Worm (Caenorhabditis elegans) whole organism, L1 larva: ENCODE results near the gene aco-2.

ENCODE experiments used
- C16A3.4 ChIP-seq: fragments of 150-350 bp; optimal IDR thresholded peaks from 2 replicates; lab custom pipeline; 2014; ENCODE audit warnings: missing biosample characterization, missing genetic modification characterization
- C34B4.2 ChIP-seq: sonication (generic microtip); optimal IDR thresholded peaks from 2 replicates; lab custom pipeline; 2017; ENCODE audit warnings: mild to moderate bottlenecking, missing genetic modification characterization, missing compliant biosample characterization
- aha-1 ChIP-seq: fragments of 150-350 bp; optimal IDR thresholded peaks from 2 replicates; lab custom pipeline; 2014; ENCODE audit warnings: missing biosample characterization, missing genetic modification characterization
- alr-1 ChIP-seq: fragments of 200-800 bp; sonication (Bioruptor generic); optimal IDR thresholded peaks from 2 replicates; lab custom pipeline; 2018; ENCODE audit warnings: borderline replicate concordance, mild to moderate bottlenecking, missing genetic modification characterization, missing compliant biosample characterization
- aly-2 ChIP-seq: fragments of 150-350 bp; optimal IDR thresholded peaks from 2 replicates; lab custom pipeline; 2014; ENCODE audit warnings: missing biosample characterization, missing genetic modification characterization
- blmp-1 ChIP-seq: fragments of 150-350 bp; optimal IDR thresholded peaks from 2 replicates; lab custom pipeline; 2014; ENCODE audit warnings: missing biosample characterization, missing genetic modification characterization
- ceh-8 ChIP-seq: fragments of 200-800 bp; sonication (Bioruptor generic); optimal IDR thresholded peaks from 2 replicates; lab custom pipeline; 2018; ENCODE audit warnings: mild to moderate bottlenecking, missing genetic modification characterization, moderate library complexity, missing compliant biosample characterization
- ceh-82 ChIP-seq, 3 experiments: fragments of 150-350 bp in 1 of 3; sonication (generic microtip) in 2 of 3; optimal IDR thresholded peaks; 2 replicates each; lab custom pipeline; 2014 to 2017; ENCODE audit warnings: missing biosample characterization in 3 of 3, missing genetic modification characterization in 3 of 3
- ceh-88 ChIP-seq: fragments of 200-800 bp; sonication (Bioruptor generic); IDR thresholded peaks from 2 replicates; pipeline ENCODE4 v1.3.6; 2022; ENCODE audit warnings: missing genetic modification characterization, missing compliant biosample characterization
- ceh-90 ChIP-seq: sonication (generic microtip); optimal IDR thresholded peaks from 2 replicates; lab custom pipeline; 2016; ENCODE audit warnings: missing genetic modification characterization, missing compliant biosample characterization
- ces-1 ChIP-seq: fragments of 150-350 bp; optimal IDR thresholded peaks from 2 replicates; lab custom pipeline; 2014; ENCODE audit warnings: missing biosample characterization, missing genetic modification reagents, missing genetic modification characterization
- dpl-1 ChIP-seq, 3 experiments: fragments of 150-350 bp in 2 of 3; sonication (generic microtip) in 1 of 3; optimal IDR thresholded peaks; 2 replicates each; lab custom pipeline; 2014 to 2017; ENCODE audit warnings: missing biosample characterization in 3 of 3, missing genetic modification characterization in 3 of 3, missing genetic modification reagents in 3 of 3
- egl-27 ChIP-seq, 2 experiments: fragments of 150-350 bp in 1 of 2; sonication (generic microtip); optimal IDR thresholded peaks; 3 replicates each; lab custom pipeline; 2017 to 2018; ENCODE audit warnings: missing biosample characterization in 2 of 2, missing genetic modification characterization in 2 of 2, missing genetic modification reagents in 2 of 2
- elt-2 ChIP-seq: sonication (generic microtip); optimal IDR thresholded peaks from 2 replicates; lab custom pipeline; 2016; ENCODE audit warnings: missing genetic modification characterization, mild to moderate bottlenecking, inconsistent platforms, missing compliant biosample characterization, missing genetic modification reagents
- fkh-4 ChIP-seq: sonication (generic microtip); optimal IDR thresholded peaks from 2 replicates; lab custom pipeline; 2016; ENCODE audit warnings: missing compliant biosample characterization, missing genetic modification characterization, borderline replicate concordance
- hlh-17 ChIP-seq: fragments of 200-800 bp; sonication (Bioruptor generic); optimal IDR thresholded peaks from 2 replicates; lab custom pipeline; 2018; ENCODE audit warnings: missing genetic modification characterization, mild to moderate bottlenecking, missing compliant biosample characterization, moderate library complexity, borderline replicate concordance
- hlh-4 ChIP-seq: sonication (generic microtip); optimal IDR thresholded peaks from 2 replicates; lab custom pipeline; 2016; ENCODE audit warnings: mild to moderate bottlenecking, missing genetic modification characterization, missing compliant biosample characterization
- irx-1 ChIP-seq: sonication (generic microtip); optimal IDR thresholded peaks from 2 replicates; lab custom pipeline; 2016; ENCODE audit warnings: missing genetic modification characterization, missing compliant biosample characterization
- isw-1 ChIP-seq: fragments of 200-800 bp; sonication (Bioruptor generic); IDR thresholded peaks from 2 replicates; pipeline ENCODE4 v1.3.6; 2022; ENCODE audit warnings: missing genetic modification characterization, missing compliant biosample characterization
- jun-1 ChIP-seq: fragments of 150-350 bp; optimal IDR thresholded peaks from 2 replicates; lab custom pipeline; 2014; ENCODE audit warnings: missing biosample characterization, missing genetic modification reagents, missing genetic modification characterization
- lin-14 ChIP-seq: fragments of 200-800 bp; sonication (Bioruptor generic); optimal IDR thresholded peaks from 2 replicates; lab custom pipeline; 2018; ENCODE audit warnings: mild to moderate bottlenecking, missing genetic modification characterization, moderate library complexity, missing compliant biosample characterization
- lin-15B ChIP-seq: fragments of 150-350 bp; sonication (generic microtip); optimal IDR thresholded peaks from 3 replicates; lab custom pipeline; 2014; ENCODE audit warnings: missing biosample characterization, missing genetic modification characterization
- lin-39 ChIP-seq: fragments of 150-350 bp; optimal IDR thresholded peaks from 2 replicates; lab custom pipeline; 2014; ENCODE audit warnings: missing biosample characterization, missing genetic modification reagents, missing genetic modification characterization
- lir-3 ChIP-seq: sonication (generic microtip); optimal IDR thresholded peaks from 2 replicates; lab custom pipeline; 2016; ENCODE audit warnings: mild to moderate bottlenecking, missing genetic modification characterization, moderate library complexity, missing compliant biosample characterization; ENCODE audit not compliant: poor library complexity
- lsy-2 ChIP-seq, 2 experiments: fragments of 150-350 bp; optimal IDR thresholded peaks; 2 replicates each; lab custom pipeline; 2014; ENCODE audit warnings: missing biosample characterization in 2 of 2, missing genetic modification characterization in 2 of 2
- mef-2 ChIP-seq: fragments of 150-350 bp; optimal IDR thresholded peaks from 2 replicates; lab custom pipeline; 2014; ENCODE audit warnings: missing biosample characterization, missing genetic modification characterization
- mep-1 ChIP-seq: fragments of 150-350 bp; optimal IDR thresholded peaks from 2 replicates; lab custom pipeline; 2014; ENCODE audit warnings: missing biosample characterization, missing genetic modification characterization
- nhr-12 ChIP-seq: sonication (generic microtip); optimal IDR thresholded peaks from 2 replicates; lab custom pipeline; 2017; ENCODE audit warnings: missing biosample characterization, missing genetic modification characterization
- nhr-19 ChIP-seq: fragments of 200-800 bp; sonication (Bioruptor generic); conservative IDR thresholded peaks from 2 replicates; pipeline ENCODE4 v1.3.6; 2022; ENCODE audit warnings: missing genetic modification characterization, missing compliant biosample characterization
- nhr-20 ChIP-seq: sonication (generic microtip); optimal IDR thresholded peaks from 2 replicates; lab custom pipeline; 2016; ENCODE audit warnings: mild to moderate bottlenecking, missing genetic modification characterization, missing compliant biosample characterization
- nhr-237 ChIP-seq: fragments of 150-350 bp; optimal IDR thresholded peaks from 2 replicates; lab custom pipeline; 2014; ENCODE audit warnings: missing biosample characterization, missing genetic modification characterization
- nhr-28 ChIP-seq: fragments of 150-350 bp; optimal IDR thresholded peaks from 2 replicates; lab custom pipeline; 2014; ENCODE audit warnings: missing biosample characterization, missing genetic modification characterization
- nhr-71 ChIP-seq: sonication (generic microtip); optimal IDR thresholded peaks from 2 replicates; lab custom pipeline; 2016; ENCODE audit warnings: mild to moderate bottlenecking, missing genetic modification characterization, moderate library complexity, missing compliant biosample characterization
- nhr-77 ChIP-seq: fragments of 150-350 bp; optimal IDR thresholded peaks from 2 replicates; lab custom pipeline; 2014; ENCODE audit warnings: missing biosample characterization, missing genetic modification characterization
- nhr-84 ChIP-seq: sonication (generic microtip); optimal IDR thresholded peaks from 2 replicates; lab custom pipeline; 2017; ENCODE audit warnings: missing biosample characterization, missing genetic modification characterization
- nhr-85 ChIP-seq: sonication (generic microtip); peaks from one replicate; lab custom pipeline; 2016; ENCODE audit warnings: missing genetic modification characterization, inconsistent platforms, missing compliant biosample characterization
- nhr-90 ChIP-seq: sonication (generic microtip); optimal IDR thresholded peaks from 2 replicates; lab custom pipeline; 2016; ENCODE audit warnings: mild to moderate bottlenecking, missing genetic modification characterization, missing compliant biosample characterization; ENCODE audit not compliant: poor library complexity
- pqm-1 ChIP-seq: sonication (generic microtip); optimal IDR thresholded peaks from 3 replicates; lab custom pipeline; 2017; ENCODE audit warnings: missing biosample characterization, missing genetic modification characterization
- rnt-1 ChIP-seq: sonication (generic microtip); optimal IDR thresholded peaks from 2 replicates; lab custom pipeline; 2016; ENCODE audit warnings: mild to moderate bottlenecking, missing genetic modification characterization, moderate library complexity, missing compliant biosample characterization
- skn-1 ChIP-seq: fragments of 150-350 bp; optimal IDR thresholded peaks from 2 replicates; lab custom pipeline; 2014; ENCODE audit warnings: missing biosample characterization, missing genetic modification characterization
- snpc-4 ChIP-seq: fragments of 150-350 bp; optimal IDR thresholded peaks from 2 replicates; lab custom pipeline; 2014; ENCODE audit warnings: missing biosample characterization, missing genetic modification characterization
- snu-23 ChIP-seq: sonication (generic microtip); optimal IDR thresholded peaks from 2 replicates; lab custom pipeline; 2016; ENCODE audit warnings: missing genetic modification characterization, missing compliant biosample characterization
- sox-4 ChIP-seq: sonication (generic microtip); optimal IDR thresholded peaks from 2 replicates; lab custom pipeline; 2016; ENCODE audit warnings: missing genetic modification characterization, missing compliant biosample characterization
- sup-37 ChIP-seq: fragments of 200-800 bp; sonication (Bioruptor generic); optimal IDR thresholded peaks from 2 replicates; lab custom pipeline; 2018; ENCODE audit warnings: mild to moderate bottlenecking, missing genetic modification characterization, missing compliant biosample characterization
- swsn-7 ChIP-seq: sonication (generic microtip); optimal IDR thresholded peaks from 2 replicates; lab custom pipeline; 2016; ENCODE audit warnings: missing genetic modification characterization, missing compliant biosample characterization
- tlp-1 ChIP-seq: fragments of 150-350 bp; optimal IDR thresholded peaks from 2 replicates; lab custom pipeline; 2014; ENCODE audit warnings: missing biosample characterization, missing genetic modification characterization
- unc-130 ChIP-seq: fragments of 150-350 bp; optimal IDR thresholded peaks from 2 replicates; lab custom pipeline; 2017; ENCODE audit warnings: missing biosample characterization, missing genetic modification characterization, inconsistent platforms
- unc-30 ChIP-seq: sonication (generic microtip); optimal IDR thresholded peaks from 2 replicates; lab custom pipeline; 2017; ENCODE audit warnings: missing biosample characterization, missing genetic modification characterization
- unc-62 ChIP-seq: fragments of 150-350 bp; optimal IDR thresholded peaks from 2 replicates; lab custom pipeline; 2014; ENCODE audit warnings: missing biosample characterization, missing genetic modification reagents, missing genetic modification characterization
- unc-86 ChIP-seq: sonication (generic microtip); optimal IDR thresholded peaks from 2 replicates; lab custom pipeline; 2016; ENCODE audit warnings: missing genetic modification characterization, missing compliant biosample characterization
- unc-98 ChIP-seq: fragments of 200-800 bp; sonication (Bioruptor generic); IDR thresholded peaks from 2 replicates; pipeline ENCODE4 v1.3.6; 2022; ENCODE audit warnings: missing genetic modification characterization, missing compliant biosample characterization
- zag-1 ChIP-seq: fragments of 150-350 bp; optimal IDR thresholded peaks from 2 replicates; lab custom pipeline; 2014; ENCODE audit warnings: missing biosample characterization, missing genetic modification characterization
- ztf-4 ChIP-seq: fragments of 150-350 bp; optimal IDR thresholded peaks from 2 replicates; lab custom pipeline; 2014; ENCODE audit warnings: missing biosample characterization, missing genetic modification characterization

The aco-2 gene

DNA sequence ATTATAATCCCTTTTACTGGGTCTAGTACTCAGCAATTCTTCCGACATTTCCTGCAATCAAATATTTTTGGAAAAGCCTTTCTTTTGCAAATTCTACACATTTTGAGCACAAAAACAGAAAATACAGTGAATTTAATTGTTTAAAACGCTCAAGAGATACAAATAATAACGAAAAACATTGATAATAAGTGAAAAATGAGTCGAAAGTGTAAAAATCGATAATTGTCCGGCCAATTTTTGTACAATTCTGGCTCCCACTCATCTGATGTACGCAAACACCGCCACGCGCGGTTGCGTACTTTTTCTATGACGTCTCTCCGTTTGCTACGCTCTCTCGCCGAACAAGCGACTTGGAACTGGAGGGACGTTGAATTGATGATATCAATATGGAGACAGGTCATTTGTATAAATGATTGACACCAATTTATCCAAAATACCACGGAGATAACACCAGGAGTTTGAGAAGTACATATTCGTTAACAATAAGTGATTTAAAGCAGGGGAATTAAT lies 47.4 kb downstream of the aco-2 start, which contains the start of gene lin-36 (continued):
- peak; percentile 69 for TF ChIP-seq irx-1 (tag; lab: Kevin White, UChicago)
- TF ChIP-seq nhr-85 (tag; lab: Kevin White, UChicago), result peak; percentile 92
- no peak for TF ChIP-seq hlh-17 (GFP tag; lab: Kevin White, UChicago)
- peak; percentile 90 for TF ChIP-seq nhr-71 (tag; lab: Kevin White, UChicago)
- peak; percentile 62 for TF ChIP-seq nhr-90 (tag; lab: Kevin White, UChicago)
- no peak for TF ChIP-seq nhr-12 (tag; lab: Kevin White, UChicago)
- TF ChIP-seq unc-130 (tag; lab: Kevin White, UChicago), result peak; percentile 73
- peak; percentile 88 to 91 for TF ChIP-seq lsy-2 (tag; optimal IDR thresholded peaks at IDR 0.05; lab: Kevin White, UChicago)
- no peak for TF ChIP-seq sup-37 (GFP tag; lab: Kevin White, UChicago)
- TF ChIP-seq nhr-84, result no peak
- TF ChIP-seq snu-23 (GFP tag; lab: Kevin White, UChicago), result peak; percentile 91
- TF ChIP-seq fkh-4 (tag; lab: Kevin White, UChicago), result no peak
- TF ChIP-seq rnt-1 (tag; lab: Kevin White, UChicago), result peak; percentile 89
- peak; percentile 62 for TF ChIP-seq ztf-4 (tag; lab: Kevin White, UChicago)
- no peak for TF ChIP-seq mef-2 (tag; lab: Kevin White, UChicago)
- TF ChIP-seq nhr-77 (tag; lab: Kevin White, UChicago), result peak; percentile 62
- no peak for TF ChIP-seq nhr-28
- TF ChIP-seq lin-15B (tag; lab: Kevin White, UChicago), result peak; percentile 80
- no peak for TF ChIP-seq unc-98 (GFP tag; lab: Robert Waterston, UW)
- TF ChIP-seq ces-1, result no peak
- no peak for TF ChIP-seq C34B4.2 (tag; lab: Kevin White, UChicago)
- TF ChIP-seq ceh-82 (tag; optimal IDR thresholded peaks at IDR 0.05; lab: Kevin White, UChicago), result peak; percentile 71 to 91 (median 84)
- TF ChIP-seq swsn-7 (tag; lab: Kevin White, UChicago), result peak; percentile 85
- peak in 1 of 2 experiments; percentile 6 for TF ChIP-seq egl-27 (tag; optimal IDR thresholded peaks at IDR 0.05; lab: Kevin White, UChicago)
- peak; percentile 78 to 88 (median 88) for TF ChIP-seq dpl-1 (GFP tag; optimal IDR thresholded peaks at IDR 0.05; lab: Kevin White, UChicago)
- no peak for TF ChIP-seq nhr-237 (tag; lab: Kevin White, UChicago)
- peak; percentile 94 for TF ChIP-seq mep-1 (tag; lab: Kevin White, UChicago)
- TF ChIP-seq ceh-8 (GFP tag; lab: Kevin White, UChicago), result no peak
- TF ChIP-seq snpc-4 (tag; lab: Kevin White, UChicago), result peak; percentile 52
- no peak for TF ChIP-seq alr-1 (tag; lab: Kevin White, UChicago)
- TF ChIP-seq zag-1 (tag; lab: Kevin White, UChicago), result peak; percentile 10
- TF ChIP-seq lir-3, result peak; percentile 69
- peak; percentile 76 for TF ChIP-seq nhr-20 (tag; lab: Kevin White, UChicago)
- TF ChIP-seq aly-2 (tag; lab: Kevin White, UChicago), result no peak
- no peak for TF ChIP-seq ceh-90
- TF ChIP-seq elt-2 (tag; lab: Kevin White, UChicago), result peak; percentile 32
- TF ChIP-seq aha-1 (tag; lab: Kevin White, UChicago), result no peak
- TF ChIP-seq jun-1 (tag; lab: Kevin White, UChicago), result peak; percentile 79
- TF ChIP-seq pqm-1 (tag; lab: Kevin White, UChicago), result no peak
- peak; percentile 90 for TF ChIP-seq lin-14 (GFP tag; lab: Kevin White, UChicago)
- TF ChIP-seq blmp-1 (tag; lab: Kevin White, UChicago), result peak; percentile 67
- TF ChIP-seq nhr-19 (GFP tag; lab: Robert Waterston, UW), result peak; percentile 76
- TF ChIP-seq hlh-4 (tag; lab: Kevin White, UChicago), result no peak
- peak; percentile 81 for TF ChIP-seq C16A3.4 (tag; lab: Kevin White, UChicago)
- peak; percentile 72 for TF ChIP-seq unc-62 (GFP tag; lab: Kevin White, UChicago)
- no peak for TF ChIP-seq tlp-1 (tag; lab: Kevin White, UChicago)
- TF ChIP-seq unc-86, result peak; percentile 84
- TF ChIP-seq sox-4 (tag; lab: Kevin White, UChicago), result no peak
- TF ChIP-seq ceh-88 (GFP tag; lab: Robert Waterston, UW), result peak; percentile 19; the same call in 1 of the 2 replicates
- TF ChIP-seq isw-1 (GFP tag; lab: Robert Waterston, UW), result peak; percentile 74
- TF ChIP-seq lin-39 (tag; lab: Kevin White, UChicago), result peak; percentile 36
- TF ChIP-seq unc-30, result no peak
- TF ChIP-seq skn-1 (tag; lab: Kevin White, UChicago), result peak; percentile 82
